Worm (Caenorhabditis elegans) whole organism, L1 larva: Measurements from ENCODE around the gene fbxa-160.

Source experiments
- F16B12.6 ChIP-seq: fragments of 150-350 bp; optimal IDR thresholded peaks from 2 replicates; lab custom pipeline; 2014; ENCODE audit warnings: missing biosample characterization, missing genetic modification characterization
- isw-1 ChIP-seq: fragments of 200-800 bp; sonication (Bioruptor generic); IDR thresholded peaks from 2 replicates; pipeline ENCODE4 v1.3.6; 2022; ENCODE audit warnings: missing genetic modification characterization, missing compliant biosample characterization
- zip-4 ChIP-seq: fragments of 200-800 bp; sonication (Bioruptor generic); optimal IDR thresholded peaks from 2 replicates; lab custom pipeline; 2018; ENCODE audit warnings: mild to moderate bottlenecking, missing genetic modification characterization, moderate library complexity, missing compliant biosample characterization

ce11 chrII:1613972-1614371 is 10.5 kb downstream of the fbxa-160 start, which contains the start of gene fbxa-164:
- TF ChIP-seq F16B12.6: no peak
- no peak for TF ChIP-seq zip-4
- TF ChIP-seq isw-1 (GFP tag; lab: Robert Waterston, UW): no peak
